Fruit fly (Drosophila melanogaster): ENCODE measurements around the gene CG43218.

- TF ChIP-seq toe (GFP tag; optimal IDR thresholded peaks at IDR 0.05) (no peak), cnc (optimal IDR thresholded peaks at IDR 0.05) (no peak), CG33017 (tag; optimal IDR thresholded peaks at IDR 0.05) (no peak), cic (GFP tag; optimal IDR thresholded peaks at IDR 0.05) (no peak), Clk (GFP tag; optimal IDR thresholded peaks at IDR 0.05) (no peak), kay (GFP tag; ENCODE audit: borderline replicate concordance) (no peak), CG7101 (tag; optimal IDR thresholded peaks at IDR 0.05) (no peak), Mnt (GFP tag; optimal IDR thresholded peaks at IDR 0.05) (no peak)
Measured at dm6 chr3L:21294202-21294601, 36.4 kb downstream of the CG43218 start, which contains the start of gene Cpr78Cb.

Measured in whole organism, adult.